Fruit fly (Drosophila melanogaster) whole organism, embryonic: ENCODE results near the gene IscU.

Source experiments
- CG11504 ChIP-seq: fragments of 200-800 bp; sonication (Bioruptor generic); optimal IDR thresholded peaks from 3 replicates; lab custom pipeline; 2019; ENCODE audit warnings: missing biosample characterization, mild to moderate bottlenecking, missing genetic modification characterization, moderate library complexity
- CG14860 ChIP-seq: fragments of 200-800 bp; sonication (Bioruptor generic); IDR thresholded peaks from 3 replicates; pipeline ENCODE4 v1.3.6; 2022; ENCODE audit warnings: missing biosample characterization, missing genetic modification characterization; ENCODE audit not compliant: partially characterized antibody
- CG34376 ChIP-seq: fragments of 200-800 bp; sonication (Bioruptor generic); optimal IDR thresholded peaks from 2 replicates; lab custom pipeline; 2018; ENCODE audit warnings: missing biosample characterization, mild to moderate bottlenecking, missing genetic modification characterization
- fru ChIP-seq: fragments of >200 bp; optimal IDR thresholded peaks from 2 replicates; lab custom pipeline; 2017
- scrt ChIP-seq: fragments of 200-800 bp; sonication (Bioruptor generic); optimal IDR thresholded peaks from 2 replicates; lab custom pipeline; 2018; ENCODE audit warnings: missing biosample characterization, mild to moderate bottlenecking, missing genetic modification characterization, moderate library complexity

DNA sequence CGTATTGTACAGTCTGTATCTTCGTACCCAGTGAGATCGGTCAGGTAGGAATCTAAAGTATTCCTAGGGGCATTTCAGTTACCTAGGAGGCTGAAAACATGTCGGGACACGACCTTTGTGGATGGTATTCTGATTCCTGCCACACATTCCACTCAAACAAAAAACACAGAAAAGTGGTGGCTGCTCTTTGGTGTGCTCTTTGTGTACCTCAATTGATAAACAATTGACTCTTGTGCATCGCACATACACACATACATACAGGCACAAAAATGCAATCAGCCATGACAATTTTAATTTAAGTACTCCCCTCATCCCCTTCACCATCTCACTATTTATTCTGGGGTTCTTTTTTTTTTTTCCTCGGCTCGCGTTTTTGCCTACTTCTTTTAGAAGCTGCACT is 24.2 kb upstream of the IscU start:
- TF ChIP-seq CG11504 (no peak), CG34376 (no peak), CG14860 (GFP tag; lab: Robert Waterston, UW) (no peak), scrt (no peak), fru (no peak)
